Worm (Caenorhabditis elegans): ENCODE data around the gene F08F1.3.

ce11 chrX:8457314-8457713 lies 28.7 kb downstream of the F08F1.3 start, which contains the start of gene F16F9.3:
- TF ChIP-seq ets-4 (tag; optimal IDR thresholded peaks at IDR 0.05) (no peak), sox-4 (tag; optimal IDR thresholded peaks at IDR 0.05) (no peak), hlh-13 (GFP tag; optimal IDR thresholded peaks at IDR 0.05) (no peak), T23F11.4 (GFP tag; optimal IDR thresholded peaks at IDR 0.05) (no peak), hlh-15 (tag; optimal IDR thresholded peaks at IDR 0.05) (no peak), ztf-16 (tag; optimal IDR thresholded peaks at IDR 0.05) (no peak), dmd-4 (tag; optimal IDR thresholded peaks at IDR 0.05; ENCODE audit: borderline replicate concordance) (no peak), dve-1 (tag; optimal IDR thresholded peaks at IDR 0.05) (no peak)
